Worm (Caenorhabditis elegans) whole organism, late embryonic: Measurements from ENCODE around the gene faah-3.

Source experiments
- ahr-1 ChIP-seq: sonication (generic microtip); optimal IDR thresholded peaks from 2 replicates; lab custom pipeline; 2016; ENCODE audit warnings: missing genetic modification characterization, missing compliant biosample characterization
- pha-2 ChIP-seq: sonication (generic microtip); optimal IDR thresholded peaks from 2 replicates; lab custom pipeline; 2017; ENCODE audit warnings: mild to moderate bottlenecking, missing genetic modification characterization, missing compliant biosample characterization
- unc-86 ChIP-seq: sonication (generic microtip); optimal IDR thresholded peaks from 2 replicates; lab custom pipeline; 2016; ENCODE audit warnings: missing genetic modification characterization, missing compliant biosample characterization

- no peak for TF ChIP-seq unc-86 (tag; lab: Kevin White, UChicago)
- no peak for TF ChIP-seq ahr-1 (tag; lab: Kevin White, UChicago)
- no peak for TF ChIP-seq pha-2
Observed at ce11 chrIV:990352-990751, 44.9 kb upstream of the faah-3 start, which contains the start of gene egrh-2.
